Fruit fly (Drosophila melanogaster) whole organism, embryonic: ENCODE data around the gene Pp1alpha-96A.

ENCODE experiments used
- Adf1 ChIP-seq: fragments of 200-800 bp; sonication (Bioruptor generic); IDR thresholded peaks from 2 replicates; pipeline ENCODE4 v1.3.6; 2022; ENCODE audit warnings: missing biosample characterization, missing genetic modification characterization
- CG1603 ChIP-seq: fragments of 200-800 bp; sonication (Bioruptor generic); optimal IDR thresholded peaks from 2 replicates; lab custom pipeline; 2019; ENCODE audit warnings: missing biosample characterization, mild to moderate bottlenecking, missing genetic modification characterization, moderate library complexity
- CTCF ChIP-seq: fragments of 200-800 bp; sonication (Bioruptor generic); optimal IDR thresholded peaks from 2 replicates; lab custom pipeline; 2017; ENCODE audit warnings: missing biosample characterization, mild to moderate bottlenecking, missing genetic modification characterization, moderate library complexity
- dpn ChIP-seq, 2 experiments: fragments of 200-800 bp; sonication (Bioruptor generic); optimal IDR thresholded peaks; 3 replicates each; lab custom pipeline; 2016; ENCODE audit warnings: missing biosample characterization in 2 of 2, missing genetic modification characterization in 2 of 2

DNA sequence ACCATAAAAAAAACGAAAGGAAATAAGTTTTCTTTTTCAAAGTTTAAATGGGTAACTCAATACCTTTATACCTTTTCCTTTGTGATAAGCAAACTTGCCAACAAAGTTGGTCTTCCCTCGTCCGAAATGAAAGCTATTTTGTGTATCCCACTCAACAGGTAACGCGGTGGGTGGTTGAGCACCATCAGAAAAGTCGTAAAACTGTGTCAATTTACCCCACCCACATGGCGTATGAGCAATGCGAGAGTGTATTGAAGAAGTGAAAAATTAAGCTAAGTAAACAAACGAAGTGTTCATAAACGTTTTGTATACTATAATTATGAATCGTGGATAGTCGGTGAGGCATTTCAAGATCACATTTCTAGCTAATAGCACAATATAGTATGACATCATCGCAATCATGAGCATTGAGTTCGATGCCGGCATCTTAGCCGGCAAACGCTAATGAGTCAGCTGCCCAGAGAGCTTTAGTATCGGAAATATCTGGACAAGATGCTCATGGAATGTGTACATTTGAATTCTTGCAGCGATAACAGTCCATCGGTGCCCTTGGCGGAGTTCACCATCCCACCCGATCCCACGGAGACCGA lies 32.8 kb downstream of the Pp1alpha-96A start:
- no peak for TF ChIP-seq CG1603 (tag; lab: Kevin White, UChicago)
- TF ChIP-seq Adf1: no peak
- no peak for TF ChIP-seq dpn (GFP tag; optimal IDR thresholded peaks at IDR 0.05; lab: Kevin White, UChicago)
- no peak for TF ChIP-seq CTCF (GFP tag; lab: Kevin White, UChicago)
